Worm (Caenorhabditis elegans) whole organism, L2 larva: ENCODE data around the gene amph-1.
A peak's percentile ranks its signal among the peaks of the same experiment; 100 is the strongest.
"Not testable (repeated sequence)": the region's sequence is repeated elsewhere in the genome, so short reads cannot be mapped to it uniquely, and the experiment has no call there.

Experiments
- F13H6.1 ChIP-seq: sonication (generic microtip); optimal IDR thresholded peaks from 2 replicates; lab custom pipeline; 2016; ENCODE audit warnings: missing genetic modification characterization, missing compliant biosample characterization
- R02D3.7 ChIP-seq: fragments of 150-350 bp; optimal IDR thresholded peaks from 2 replicates; lab custom pipeline; 2014; ENCODE audit warnings: missing biosample characterization, missing genetic modification characterization
- Y55F3AM.14 ChIP-seq: fragments of 200-800 bp; sonication (Bioruptor generic); optimal IDR thresholded peaks from 2 replicates; lab custom pipeline; 2018; ENCODE audit warnings: mild to moderate bottlenecking, missing genetic modification characterization, missing compliant biosample characterization
- ZK546.5 ChIP-seq: sonication (generic microtip); optimal IDR thresholded peaks from 2 replicates; lab custom pipeline; 2017; ENCODE audit warnings: missing biosample characterization, missing genetic modification characterization
- alr-1 ChIP-seq: fragments of 150-350 bp; optimal IDR thresholded peaks from 2 replicates; lab custom pipeline; 2014; ENCODE audit warnings: missing biosample characterization, missing genetic modification characterization
- ama-1 ChIP-seq: fragments of 150-350 bp; optimal IDR thresholded peaks from 2 replicates; lab custom pipeline; 2018; ENCODE audit warnings: inconsistent platforms
- ceh-16 ChIP-seq: fragments of 150-350 bp; optimal IDR thresholded peaks from 2 replicates; lab custom pipeline; 2014; ENCODE audit warnings: missing biosample characterization, missing genetic modification characterization
- ceh-82 ChIP-seq: fragments of 150-350 bp; optimal IDR thresholded peaks from 2 replicates; lab custom pipeline; 2014; ENCODE audit warnings: missing biosample characterization, missing genetic modification characterization
- crh-2 ChIP-seq: sonication (generic microtip); optimal IDR thresholded peaks from 2 replicates; lab custom pipeline; 2017; ENCODE audit warnings: missing biosample characterization, missing genetic modification characterization
- dmd-4 ChIP-seq: sonication (generic microtip); optimal IDR thresholded peaks from 2 replicates; lab custom pipeline; 2017; ENCODE audit warnings: missing biosample characterization, missing genetic modification characterization
- elt-1 ChIP-seq: fragments of 150-350 bp; optimal IDR thresholded peaks from 2 replicates; lab custom pipeline; 2014; ENCODE audit warnings: missing biosample characterization, missing genetic modification characterization
- elt-3 ChIP-seq: sonication (generic microtip); optimal IDR thresholded peaks from 2 replicates; lab custom pipeline; 2017; ENCODE audit warnings: missing biosample characterization, missing genetic modification characterization
- fos-1 ChIP-seq: fragments of 150-350 bp; optimal IDR thresholded peaks from 2 replicates; lab custom pipeline; 2014; ENCODE audit warnings: missing biosample characterization, missing genetic modification characterization
- lin-13 ChIP-seq: fragments of 150-350 bp; optimal IDR thresholded peaks from 2 replicates; lab custom pipeline; 2014; ENCODE audit warnings: missing biosample characterization, missing genetic modification reagents, missing genetic modification characterization
- lin-39 ChIP-seq: fragments of 150-350 bp; optimal IDR thresholded peaks from 2 replicates; lab custom pipeline; 2014; ENCODE audit warnings: missing biosample characterization, missing genetic modification reagents, missing genetic modification characterization
- lsy-2 ChIP-seq, 2 experiments: fragments of 150-350 bp in 1 of 2; sonication (generic microtip) in 1 of 2; optimal IDR thresholded peaks; 2 replicates each; lab custom pipeline; 2014 to 2017; ENCODE audit warnings: missing biosample characterization in 2 of 2, missing genetic modification characterization in 2 of 2
- mab-5 ChIP-seq: fragments of 150-350 bp; optimal IDR thresholded peaks from 2 replicates; lab custom pipeline; 2014; ENCODE audit warnings: missing biosample characterization, missing genetic modification characterization
- mbf-1 ChIP-seq: sonication (generic microtip); optimal IDR thresholded peaks from 2 replicates; lab custom pipeline; 2017; ENCODE audit warnings: missing biosample characterization, missing genetic modification characterization
- nhr-11 ChIP-seq: fragments of 150-350 bp; optimal IDR thresholded peaks from 2 replicates; lab custom pipeline; 2014; ENCODE audit warnings: missing biosample characterization, missing genetic modification characterization
- nhr-129 ChIP-seq: fragments of 150-350 bp; optimal IDR thresholded peaks from 2 replicates; lab custom pipeline; 2014; ENCODE audit warnings: missing biosample characterization, missing genetic modification characterization
- nhr-23 ChIP-seq: fragments of 150-350 bp; optimal IDR thresholded peaks from 2 replicates; lab custom pipeline; 2014; ENCODE audit warnings: missing biosample characterization, missing genetic modification reagents, missing genetic modification characterization
- nhr-237 ChIP-seq: fragments of 150-350 bp; optimal IDR thresholded peaks from 2 replicates; lab custom pipeline; 2014; ENCODE audit warnings: missing biosample characterization, missing genetic modification characterization
- nhr-25 ChIP-seq: fragments of 150-350 bp; sonication (generic microtip); optimal IDR thresholded peaks from 3 replicates; lab custom pipeline; 2014; ENCODE audit warnings: missing biosample characterization, missing genetic modification characterization
- nhr-6 ChIP-seq: fragments of 150-350 bp; optimal IDR thresholded peaks from 2 replicates; lab custom pipeline; 2014; ENCODE audit warnings: missing biosample characterization, missing genetic modification characterization
- nhr-77 ChIP-seq: fragments of 150-350 bp; optimal IDR thresholded peaks from 2 replicates; lab custom pipeline; 2014; ENCODE audit warnings: missing biosample characterization, missing genetic modification characterization
- peb-1 ChIP-seq: fragments of 150-350 bp; optimal IDR thresholded peaks from 2 replicates; lab custom pipeline; 2014; ENCODE audit warnings: missing biosample characterization, missing genetic modification characterization
- sem-4 ChIP-seq: fragments of 150-350 bp; optimal IDR thresholded peaks from 2 replicates; lab custom pipeline; 2014; ENCODE audit warnings: missing biosample characterization, missing genetic modification reagents, missing genetic modification characterization
- skn-1 ChIP-seq: sonication (generic microtip); optimal IDR thresholded peaks from 2 replicates; lab custom pipeline; 2017; ENCODE audit warnings: missing biosample characterization, missing genetic modification characterization
- sma-3 ChIP-seq: sonication (generic microtip); optimal IDR thresholded peaks from 2 replicates; lab custom pipeline; 2016; ENCODE audit warnings: missing genetic modification reagents, missing genetic modification characterization, missing compliant biosample characterization
- sma-9 ChIP-seq, 2 experiments: fragments of 150-350 bp in 1 of 2; sonication (generic microtip) in 1 of 2; optimal IDR thresholded peaks; 2 replicates each; lab custom pipeline; 2014 to 2016; ENCODE audit warnings: missing genetic modification characterization in 2 of 2, mild to moderate bottlenecking in 1 of 2, missing biosample characterization in 1 of 2, missing compliant biosample characterization in 1 of 2, missing genetic modification reagents in 1 of 2, moderate library complexity in 1 of 2
- snpc-4 ChIP-seq: fragments of 150-350 bp; optimal IDR thresholded peaks from 2 replicates; lab custom pipeline; 2014; ENCODE audit warnings: missing biosample characterization, missing genetic modification characterization
- unc-55 ChIP-seq: fragments of 150-350 bp; sonication (generic microtip); optimal IDR thresholded peaks from 3 replicates; lab custom pipeline; 2014; ENCODE audit warnings: missing biosample characterization, missing genetic modification reagents, missing genetic modification characterization
- unc-62 ChIP-seq: fragments of 150-350 bp; optimal IDR thresholded peaks from 2 replicates; lab custom pipeline; 2014; ENCODE audit warnings: missing biosample characterization, missing genetic modification reagents, missing genetic modification characterization
- zag-1 ChIP-seq: fragments of 150-350 bp; optimal IDR thresholded peaks from 2 replicates; lab custom pipeline; 2014; ENCODE audit warnings: missing biosample characterization, missing genetic modification characterization
- ztf-1 ChIP-seq: fragments of 200-800 bp; sonication (Bioruptor generic); conservative IDR thresholded peaks from 2 replicates; pipeline ENCODE4 v1.3.6; 2022; ENCODE audit warnings: missing genetic modification characterization, missing compliant biosample characterization
- ztf-11 ChIP-seq: sonication (generic microtip); optimal IDR thresholded peaks from 2 replicates; lab custom pipeline; 2017; ENCODE audit warnings: missing biosample characterization, missing genetic modification characterization
- ztf-4 ChIP-seq: fragments of 150-350 bp; optimal IDR thresholded peaks from 2 replicates; lab custom pipeline; 2014; ENCODE audit warnings: missing biosample characterization, missing genetic modification characterization

The amph-1 gene

DNA sequence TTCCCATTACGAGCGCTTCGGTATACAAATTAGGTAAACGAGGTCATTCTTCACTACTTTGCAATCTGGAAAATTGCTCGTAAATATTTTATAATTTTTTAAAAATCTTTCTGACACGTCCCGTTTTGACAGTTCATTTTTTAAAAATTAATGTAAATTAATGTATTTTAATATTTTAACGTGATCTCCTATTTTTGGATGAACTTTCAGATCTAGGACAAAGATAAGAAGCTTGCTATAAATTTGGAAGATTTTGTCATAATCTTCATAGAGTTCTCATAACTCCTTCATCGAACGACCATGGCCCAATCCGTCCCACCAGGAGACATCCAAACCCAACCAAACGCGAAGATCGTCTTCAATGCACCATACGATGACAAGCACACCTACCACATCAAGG, 41.0 kb upstream of the amph-1 start, which contains the start of gene msp-76:
msp-76 (plus strand) TSS at position 301 of the 400 bp plus-strand sequence.
- not testable (repeated sequence) for TF ChIP-seq ama-1 (lab: Kevin White, UChicago); skn-1 (tag; lab: Kevin White, UChicago); lin-39 (tag; lab: Kevin White, UChicago)

- TF ChIP-seq sem-4 (tag; lab: Kevin White, UChicago): no peak
Observed at ce11 chrIV:9683433-9683832, 35.8 kb upstream of the amph-1 start, which contains the start of the genes htas-1 and ZK1251.3. Gene htas-1 (minus strand): TSS chrIV:9683533. Gene ZK1251.3 (plus strand): TSS chrIV:9683658.

ce11 chrIV:9682514-9682913, 34.8 kb upstream of the amph-1 start, which contains the start of gene ins-7:
Gene ins-7 (minus strand): TSS chrIV:9682845.
- TF ChIP-seq ceh-82 (tag; lab: Kevin White, UChicago) (no peak), ceh-16 (tag; lab: Kevin White, UChicago) (no peak), lin-39 (tag; lab: Kevin White, UChicago) (no peak), ZK546.5 (tag; lab: Kevin White, UChicago) (no peak), fos-1 (tag; lab: Kevin White, UChicago) (peak; percentile 65), sma-3 (no peak), mab-5 (tag; lab: Kevin White, UChicago) (no peak), crh-2 (no peak), lin-13 (GFP tag; lab: Kevin White, UChicago) (no peak), sma-9 (GFP tag; optimal IDR thresholded peaks at IDR 0.05; lab: Kevin White, UChicago) (peak; percentile 21), sma-9 (tag; optimal IDR thresholded peaks at IDR 0.05; lab: Kevin White, UChicago) (no peak), snpc-4 (tag; lab: Kevin White, UChicago) (no peak)

ce11 chrIV:9680841-9681240, 33.2 kb upstream of the amph-1 start, which contains the start of gene ins-8:
Gene ins-8 (minus strand): TSS chrIV:9680941.
- TF ChIP-seq crh-2 (no peak), elt-1 (tag; lab: Kevin White, UChicago) (no peak), nhr-77 (tag; lab: Kevin White, UChicago) (no peak), skn-1 (tag; lab: Kevin White, UChicago) (no peak), unc-62 (GFP tag; lab: Kevin White, UChicago) (no peak), mab-5 (tag; lab: Kevin White, UChicago) (no peak), ceh-82 (tag; lab: Kevin White, UChicago) (no peak), dmd-4 (tag; lab: Kevin White, UChicago) (no peak), Y55F3AM.14 (no peak), nhr-6 (tag; lab: Kevin White, UChicago) (no peak), nhr-129 (tag; lab: Kevin White, UChicago) (no peak), ztf-11 (no peak)

DNA sequence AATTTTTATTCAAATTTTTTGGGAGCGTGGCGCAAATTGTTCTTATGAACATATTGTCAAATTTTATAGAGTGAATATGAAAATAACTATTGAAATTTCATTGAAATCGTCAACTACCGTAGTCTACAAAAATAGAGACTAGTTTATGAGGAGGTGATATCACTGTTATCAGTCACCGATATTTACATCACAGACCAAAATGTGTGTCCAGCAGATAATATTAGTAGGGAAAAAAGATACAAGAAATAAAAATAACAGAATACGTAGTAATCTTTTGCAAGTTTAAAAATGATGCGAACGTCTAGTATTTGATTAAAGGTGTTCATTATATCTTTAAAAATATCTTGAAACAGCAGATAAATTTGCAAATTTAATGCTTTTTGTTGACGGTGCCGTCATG, 31.6 kb upstream of the amph-1 start:
- TF ChIP-seq unc-55 (GFP tag; lab: Kevin White, UChicago) (no peak), peb-1 (tag; lab: Kevin White, UChicago) (no peak), elt-3 (tag; lab: Kevin White, UChicago) (no peak), ZK546.5 (tag; lab: Kevin White, UChicago) (no peak), nhr-23 (tag; lab: Kevin White, UChicago) (no peak), nhr-25 (no peak), snpc-4 (tag; lab: Kevin White, UChicago) (no peak), nhr-6 (tag; lab: Kevin White, UChicago) (no peak), lin-13 (GFP tag; lab: Kevin White, UChicago) (no peak), Y55F3AM.14 (no peak), ztf-11 (no peak), crh-2 (no peak), fos-1 (tag; lab: Kevin White, UChicago) (no peak), ztf-1 (GFP tag; lab: Robert Waterston, UW) (no peak), mbf-1 (no peak)

DNA sequence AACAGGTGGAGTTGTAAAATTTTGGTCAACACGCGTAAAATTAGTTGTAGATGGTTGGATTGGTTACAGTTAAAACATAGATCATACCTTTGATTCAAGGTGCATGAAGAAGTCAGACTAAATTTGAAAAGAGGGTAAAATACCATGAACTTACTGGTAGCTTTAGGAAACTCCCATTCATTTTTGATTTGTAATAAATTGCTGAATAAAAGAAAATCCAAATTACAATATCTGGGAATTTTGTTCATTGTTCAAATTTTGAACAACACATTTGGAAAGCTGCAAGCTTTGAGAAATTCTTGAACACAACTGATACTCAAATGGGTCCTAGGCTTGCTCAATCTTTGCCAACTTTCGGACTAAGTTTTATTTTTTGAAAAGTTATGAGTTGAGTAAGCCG, 30.3 kb upstream of the amph-1 start:
- TF ChIP-seq Y55F3AM.14 (no peak), zag-1 (tag; lab: Kevin White, UChicago) (no peak), alr-1 (tag; lab: Kevin White, UChicago) (no peak), F13H6.1 (tag; lab: Kevin White, UChicago) (no peak), ZK546.5 (tag; lab: Kevin White, UChicago) (no peak), skn-1 (tag; lab: Kevin White, UChicago) (no peak), nhr-237 (tag; lab: Kevin White, UChicago) (no peak), peb-1 (tag; lab: Kevin White, UChicago) (no peak), unc-55 (GFP tag; lab: Kevin White, UChicago) (no peak), ztf-4 (tag; lab: Kevin White, UChicago) (no peak), ceh-82 (tag; lab: Kevin White, UChicago) (no peak), ztf-1 (GFP tag; lab: Robert Waterston, UW) (no peak), lin-39 (tag; lab: Kevin White, UChicago) (no peak), dmd-4 (tag; lab: Kevin White, UChicago) (no peak), nhr-11 (tag; lab: Kevin White, UChicago) (no peak), crh-2 (no peak), lsy-2 (tag; optimal IDR thresholded peaks at IDR 0.05; lab: Kevin White, UChicago) (no peak), nhr-6 (tag; lab: Kevin White, UChicago) (no peak), ceh-16 (tag; lab: Kevin White, UChicago) (no peak), R02D3.7 (tag; lab: Kevin White, UChicago) (no peak)
